Fruit fly (Drosophila melanogaster): ENCODE measurements around the gene Vml.

Vml gene

dm6 chrX:2321900-2322555, 46.4 kb downstream of the Vml start (continued):
- peak; percentile 60 for TF ChIP-seq CG9609 (GFP tag; optimal IDR thresholded peaks at IDR 0.05)
- TF ChIP-seq CG43689 (GFP tag; IDR thresholded peaks at IDR 0.05), result no peak
- TF ChIP-seq NK7.1 (GFP tag; optimal IDR thresholded peaks at IDR 0.05), result no peak
- no peak for TF ChIP-seq Nf-YA (GFP tag; IDR thresholded peaks at IDR 0.05)
- peak; percentile 8 for TF ChIP-seq Dek (tag; optimal IDR thresholded peaks at IDR 0.05)
- TF ChIP-seq Fer3 (tag; optimal IDR thresholded peaks at IDR 0.05), result peak; percentile 5
- TF ChIP-seq CG16779 (GFP tag; IDR thresholded peaks at IDR 0.05), result no peak
- TF ChIP-seq CG17802 (tag; optimal IDR thresholded peaks at IDR 0.05), result no peak
- peak; percentile 58; the same call in 1 of the 2 replicates for TF ChIP-seq Drgx (GFP tag; IDR thresholded peaks at IDR 0.05)
- no peak for TF ChIP-seq D19B (GFP tag; optimal IDR thresholded peaks at IDR 0.05)
- no peak for TF ChIP-seq cad (GFP tag; optimal IDR thresholded peaks at IDR 0.05)
- peak; percentile 73 for TF ChIP-seq CG18599 (GFP tag; optimal IDR thresholded peaks at IDR 0.05)
- no peak for TF ChIP-seq sqz (GFP tag; optimal IDR thresholded peaks at IDR 0.05)
- no peak for TF ChIP-seq Hmx (GFP tag; optimal IDR thresholded peaks at IDR 0.05)
- TF ChIP-seq CG31224 (GFP tag; IDR thresholded peaks at IDR 0.05), result no peak
- TF ChIP-seq CG34422 (GFP tag; IDR thresholded peaks at IDR 0.05), result peak; percentile 58; the same call in 2 of the 3 replicates
- peak; percentile 71 for TF ChIP-seq Hmr (GFP tag; optimal IDR thresholded peaks at IDR 0.05)
- peak; percentile 17 for TF ChIP-seq CG10979 (tag; optimal IDR thresholded peaks at IDR 0.05)
- TF ChIP-seq nom (GFP tag; optimal IDR thresholded peaks at IDR 0.05), result peak; percentile 63
- TF ChIP-seq prd (optimal IDR thresholded peaks at IDR 0.05), result no peak
- peak; percentile 90 for TF ChIP-seq prd (GFP tag; IDR thresholded peaks at IDR 0.05)
- TF ChIP-seq CG2116 (GFP tag; optimal IDR thresholded peaks at IDR 0.05), result no peak
- no peak for TF ChIP-seq btn (GFP tag; optimal IDR thresholded peaks at IDR 0.05)
- TF ChIP-seq grn (GFP tag; optimal IDR thresholded peaks at IDR 0.05), result no peak
- TF ChIP-seq stc (GFP tag; IDR thresholded peaks at IDR 0.05), result 0 out of 2 replicates have a peak, but pooled peaks have one; percentile 36
- TF ChIP-seq Adf1 (GFP tag; IDR thresholded peaks at IDR 0.05), result peak; percentile 28; the same call in 1 of the 2 replicates
- peak; percentile 32; the same call in 1 of the 2 replicates for TF ChIP-seq aop (GFP tag; IDR thresholded peaks at IDR 0.05)
- 0 out of 3 replicates have a peak, but pooled peaks have one; percentile 56 for TF ChIP-seq Mrtf (GFP tag; IDR thresholded peaks at IDR 0.05)
- peak; percentile 44 to 66 for TF ChIP-seq dpn (GFP tag; optimal IDR thresholded peaks at IDR 0.05)
- peak; percentile 87 for TF ChIP-seq slbo (GFP tag; IDR thresholded peaks at IDR 0.05)
- no peak for TF ChIP-seq Elba2 (GFP tag; optimal IDR thresholded peaks at IDR 0.05)
- TF ChIP-seq CG14441 (GFP tag; IDR thresholded peaks at IDR 0.05), result peak; percentile 68
- no peak for TF ChIP-seq Dp (GFP tag; optimal IDR thresholded peaks at IDR 0.05)
- TF ChIP-seq CG3163 (GFP tag; optimal IDR thresholded peaks at IDR 0.05), result peak; percentile 20
- peak; percentile 54; the same call in 1 of the 2 replicates for TF ChIP-seq sens-2 (GFP tag; IDR thresholded peaks at IDR 0.05)
- 0 out of 3 replicates have a peak, but pooled peaks have one; percentile 47 for TF ChIP-seq CG7357 (GFP tag; IDR thresholded peaks at IDR 0.05)
- no peak for TF ChIP-seq stwl (tag; optimal IDR thresholded peaks at IDR 0.05)
- TF ChIP-seq CG7556 (GFP tag; optimal IDR thresholded peaks at IDR 0.05), result peak; percentile 57
- peak; percentile 2 for TF ChIP-seq CG30431 (GFP tag; optimal IDR thresholded peaks at IDR 0.05)
- peak; percentile 13 for TF ChIP-seq NC2α (GFP tag; optimal IDR thresholded peaks at IDR 0.05)
- TF ChIP-seq ato (GFP tag; IDR thresholded peaks at IDR 0.05; ENCODE audit: partially characterized antibody), result no peak
- TF ChIP-seq sim (GFP tag; IDR thresholded peaks at IDR 0.05), result no peak
- TF ChIP-seq fd96Cb (tag; optimal IDR thresholded peaks at IDR 0.05), result peak; percentile 37
- peak; percentile 36 for TF ChIP-seq ATbp (GFP tag; optimal IDR thresholded peaks at IDR 0.05)
- TF ChIP-seq h (optimal IDR thresholded peaks at IDR 0.05), result no peak
- TF ChIP-seq run (tag; optimal IDR thresholded peaks at IDR 0.05), result no peak
- no peak for TF ChIP-seq da (GFP tag; optimal IDR thresholded peaks at IDR 0.05)
- peak; percentile 42; the same call in 1 of the 2 replicates for TF ChIP-seq bowl (GFP tag; IDR thresholded peaks at IDR 0.05)
- TF ChIP-seq CG6689 (GFP tag; IDR thresholded peaks at IDR 0.05), result peak; percentile 51
- no peak for TF ChIP-seq Taf1 (GFP tag; IDR thresholded peaks at IDR 0.05)
- no peak for TF ChIP-seq CG6765 (GFP tag; optimal IDR thresholded peaks at IDR 0.05)

Measured in whole organism, embryonic.